Worm (Caenorhabditis elegans) whole organism, L4/young adult: ENCODE results near the gene pbo-4.

ENCODE experiments used
- W03F9.2 ChIP-seq: fragments of 150-350 bp; optimal IDR thresholded peaks from 2 replicates; lab custom pipeline; 2014; ENCODE audit warnings: missing biosample characterization, missing genetic modification characterization
- dao-5 ChIP-seq: sonication (generic microtip); optimal IDR thresholded peaks from 2 replicates; lab custom pipeline; 2016; ENCODE audit warnings: missing genotype, missing genetic modification characterization, moderate library complexity, missing compliant biosample characterization
- him-1 ChIP-seq: sonication (generic microtip); optimal IDR thresholded peaks from 2 replicates; lab custom pipeline; 2016; ENCODE audit warnings: missing genotype, missing genetic modification reagents, missing genetic modification characterization, missing compliant biosample characterization

DNA sequence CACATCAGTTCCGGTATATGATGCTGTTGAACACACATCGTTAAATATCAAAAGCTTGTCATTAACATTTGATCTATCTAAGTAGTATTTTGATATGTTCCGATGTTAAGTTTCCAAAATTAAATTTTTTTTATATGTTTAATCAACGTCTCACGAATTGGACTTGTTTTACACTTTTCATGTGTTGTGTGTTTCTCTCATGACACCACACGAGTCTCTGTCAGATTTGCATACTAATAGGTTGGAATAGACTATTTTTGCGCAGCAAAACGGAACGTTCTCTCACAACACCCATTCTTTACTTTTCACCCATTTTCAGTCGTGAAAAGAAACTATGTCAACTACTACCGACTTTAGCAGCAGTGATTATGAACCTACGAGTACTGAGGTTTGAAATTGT, 16.7 kb downstream of the pbo-4 start, which contains the start of gene K09C8.8:
- TF ChIP-seq W03F9.2 (tag; lab: Kevin White, UChicago): no peak
- no peak for TF ChIP-seq dao-5 (tag; lab: Kevin White, UChicago)
- no peak for TF ChIP-seq him-1 (tag; lab: Kevin White, UChicago)
